Worm (Caenorhabditis elegans) whole organism, late embryonic: ENCODE data around the gene T03G6.1.

Experiments used
- C08G9.2 ChIP-seq: sonication (generic microtip); optimal IDR thresholded peaks from 2 replicates; lab custom pipeline; 2016; ENCODE audit warnings: mild to moderate bottlenecking, missing genetic modification characterization, moderate library complexity, missing compliant biosample characterization
- C38D4.7 ChIP-seq: fragments of 200-800 bp; sonication (Bioruptor generic); optimal IDR thresholded peaks from 2 replicates; lab custom pipeline; 2018; ENCODE audit warnings: mild to moderate bottlenecking, missing genetic modification characterization, moderate library complexity, missing compliant biosample characterization
- T23F11.4 ChIP-seq: fragments of 200-800 bp; sonication (Bioruptor generic); optimal IDR thresholded peaks from 2 replicates; lab custom pipeline; 2018; ENCODE audit warnings: mild to moderate bottlenecking, missing genetic modification characterization, missing compliant biosample characterization
- Y22D7AL.16 ChIP-seq: sonication (generic microtip); optimal IDR thresholded peaks from 2 replicates; lab custom pipeline; 2016; ENCODE audit warnings: missing genetic modification characterization, missing compliant biosample characterization
- ahr-1 ChIP-seq: sonication (generic microtip); optimal IDR thresholded peaks from 2 replicates; lab custom pipeline; 2016; ENCODE audit warnings: missing genetic modification characterization, missing compliant biosample characterization
- ama-1 ChIP-seq: fragments of 150-350 bp; optimal IDR thresholded peaks from 2 replicates; lab custom pipeline; 2014
- ceh-18 ChIP-seq: sonication (generic microtip); optimal IDR thresholded peaks from 2 replicates; lab custom pipeline; 2016; ENCODE audit warnings: missing genetic modification characterization, missing compliant biosample characterization
- ceh-2 ChIP-seq: sonication (generic microtip); optimal IDR thresholded peaks from 2 replicates; lab custom pipeline; 2016; ENCODE audit warnings: missing genotype, missing genetic modification characterization, missing compliant biosample characterization
- ceh-22 ChIP-seq: sonication (generic microtip); optimal IDR thresholded peaks from 2 replicates; lab custom pipeline; 2017; ENCODE audit warnings: missing biosample characterization, missing genetic modification characterization
- ceh-30 ChIP-seq: fragments of 150-350 bp; optimal IDR thresholded peaks from 2 replicates; lab custom pipeline; 2014; ENCODE audit warnings: missing biosample characterization, missing genetic modification characterization
- ceh-31 ChIP-seq: sonication (generic microtip); optimal IDR thresholded peaks from 2 replicates; lab custom pipeline; 2016; ENCODE audit warnings: missing genetic modification characterization, missing compliant biosample characterization
- ceh-34 ChIP-seq: sonication (generic microtip); optimal IDR thresholded peaks from 2 replicates; lab custom pipeline; 2016; ENCODE audit warnings: mild to moderate bottlenecking, missing genetic modification characterization, missing compliant biosample characterization
- ceh-45 ChIP-seq: fragments of 200-800 bp; sonication (Bioruptor generic); IDR thresholded peaks from 2 replicates; pipeline ENCODE4 v1.3.6; 2022; ENCODE audit warnings: missing genetic modification reagents, missing genetic modification characterization, missing compliant biosample characterization
- ceh-6 ChIP-seq: fragments of 200-800 bp; sonication (Bioruptor generic); optimal IDR thresholded peaks from 2 replicates; lab custom pipeline; 2018; ENCODE audit warnings: mild to moderate bottlenecking, missing genetic modification characterization, missing compliant biosample characterization
- elt-4 ChIP-seq: sonication (generic microtip); optimal IDR thresholded peaks from 2 replicates; lab custom pipeline; 2016; ENCODE audit warnings: missing genetic modification characterization, missing compliant biosample characterization
- fax-1 ChIP-seq: sonication (generic microtip); optimal IDR thresholded peaks from 2 replicates; lab custom pipeline; 2016; ENCODE audit warnings: missing genotype, missing genetic modification characterization, missing compliant biosample characterization
- fkh-10 ChIP-seq: fragments of 150-350 bp; optimal IDR thresholded peaks from 2 replicates; lab custom pipeline; 2014; ENCODE audit warnings: missing biosample characterization, missing genetic modification reagents, missing genetic modification characterization
- hlh-13 ChIP-seq: fragments of 200-800 bp; sonication (Bioruptor generic); optimal IDR thresholded peaks from 2 replicates; lab custom pipeline; 2018; ENCODE audit warnings: mild to moderate bottlenecking, missing genetic modification characterization, missing compliant biosample characterization
- hlh-6 ChIP-seq: sonication (generic microtip); optimal IDR thresholded peaks from 2 replicates; lab custom pipeline; 2016; ENCODE audit warnings: missing genotype, missing genetic modification characterization, missing compliant biosample characterization
- lim-6 ChIP-seq: sonication (generic microtip); optimal IDR thresholded peaks from 2 replicates; lab custom pipeline; 2016; ENCODE audit warnings: missing genetic modification characterization, missing compliant biosample characterization
- mec-3 ChIP-seq: sonication (generic microtip); optimal IDR thresholded peaks from 2 replicates; lab custom pipeline; 2016; ENCODE audit warnings: borderline replicate concordance, missing genetic modification characterization, missing compliant biosample characterization
- nfya-1 ChIP-seq: sonication (generic microtip); optimal IDR thresholded peaks from 2 replicates; lab custom pipeline; 2017; ENCODE audit warnings: missing genetic modification characterization, mild to moderate bottlenecking, missing compliant biosample characterization, antibody characterized with exemption, moderate library complexity
- nhr-11 ChIP-seq: fragments of 150-350 bp; optimal IDR thresholded peaks from 2 replicates; lab custom pipeline; 2014; ENCODE audit warnings: missing biosample characterization, missing genetic modification characterization
- npax-4 ChIP-seq: sonication (generic microtip); optimal IDR thresholded peaks from 2 replicates; lab custom pipeline; 2016; ENCODE audit warnings: missing genetic modification characterization, missing compliant biosample characterization
- odd-2 ChIP-seq: sonication (generic microtip); optimal IDR thresholded peaks from 2 replicates; lab custom pipeline; 2017; ENCODE audit warnings: antibody characterized with exemption, mild to moderate bottlenecking, missing genetic modification characterization, missing compliant biosample characterization
- pqm-1 ChIP-seq: sonication (generic microtip); optimal IDR thresholded peaks from 2 replicates; lab custom pipeline; 2016; ENCODE audit warnings: missing genetic modification characterization, missing compliant biosample characterization
- rnt-1 ChIP-seq: sonication (generic microtip); optimal IDR thresholded peaks from 2 replicates; lab custom pipeline; 2016; ENCODE audit warnings: missing genetic modification characterization, missing compliant biosample characterization
- sdc-2 ChIP-seq: sonication (generic microtip); optimal IDR thresholded peaks from 2 replicates; lab custom pipeline; 2016; ENCODE audit warnings: missing genotype, missing genetic modification characterization, missing compliant biosample characterization
- tbx-2 ChIP-seq: sonication (generic microtip); optimal IDR thresholded peaks from 2 replicates; lab custom pipeline; 2016; ENCODE audit warnings: missing genetic modification characterization, missing compliant biosample characterization
- tbx-7 ChIP-seq: sonication (generic microtip); optimal IDR thresholded peaks from 2 replicates; lab custom pipeline; 2016; ENCODE audit warnings: missing genotype, missing genetic modification characterization, missing compliant biosample characterization
- ttx-3 ChIP-seq: sonication (generic microtip); optimal IDR thresholded peaks from 2 replicates; lab custom pipeline; 2016; ENCODE audit warnings: missing genetic modification reagents, missing genetic modification characterization, missing compliant biosample characterization
- unc-42 ChIP-seq: sonication (generic microtip); optimal IDR thresholded peaks from 2 replicates; lab custom pipeline; 2016; ENCODE audit warnings: missing genotype, missing genetic modification characterization, missing compliant biosample characterization

T03G6.1 gene

ce11 chrX:2626153-2626552, 18.1 kb downstream of the T03G6.1 start:
- no peak for TF ChIP-seq sdc-2 (tag; lab: Kevin White, UChicago)
- no peak for TF ChIP-seq ceh-2 (tag; lab: Kevin White, UChicago)
- TF ChIP-seq hlh-6 (tag; lab: Kevin White, UChicago) = no peak
- no peak for TF ChIP-seq fax-1 (tag; lab: Kevin White, UChicago)
- TF ChIP-seq ceh-6 (GFP tag; lab: Kevin White, UChicago) = no peak

ce11 chrX:2632869-2633268, 24.8 kb downstream of the T03G6.1 start:
- no peak for TF ChIP-seq pqm-1 (tag; lab: Kevin White, UChicago)
- TF ChIP-seq ceh-22 (tag; lab: Kevin White, UChicago) = no peak
- no peak for TF ChIP-seq ttx-3
- TF ChIP-seq lim-6 (tag; lab: Kevin White, UChicago) = no peak
- no peak for TF ChIP-seq C38D4.7 (GFP tag; lab: Kevin White, UChicago)
- no peak for TF ChIP-seq Y22D7AL.16
- no peak for TF ChIP-seq T23F11.4 (GFP tag; lab: Kevin White, UChicago)
- TF ChIP-seq mec-3 (tag; lab: Kevin White, UChicago) = no peak
- TF ChIP-seq hlh-6 (tag; lab: Kevin White, UChicago) = no peak

ce11 chrX:2640556-2640955, 32.5 kb downstream of the T03G6.1 start:
- no peak for TF ChIP-seq ceh-2 (tag; lab: Kevin White, UChicago)
- TF ChIP-seq unc-42 (tag; lab: Kevin White, UChicago) = peak; percentile 41
- no peak for TF ChIP-seq nhr-11

ce11 chrX:2641094-2641493, 33.1 kb downstream of the T03G6.1 start:
- TF ChIP-seq ceh-34 (tag; lab: Kevin White, UChicago) = no peak
- no peak for TF ChIP-seq C08G9.2 (tag; lab: Kevin White, UChicago)
- no peak for TF ChIP-seq ceh-45 (GFP tag; lab: Robert Waterston, UW)
- no peak for TF ChIP-seq rnt-1 (tag; lab: Kevin White, UChicago)
- no peak for TF ChIP-seq Y22D7AL.16
- TF ChIP-seq hlh-13 (GFP tag; lab: Kevin White, UChicago) = no peak
- TF ChIP-seq odd-2 = no peak
- TF ChIP-seq ahr-1 = no peak
- TF ChIP-seq fkh-10 (GFP tag; lab: Kevin White, UChicago) = no peak
- no peak for TF ChIP-seq ceh-30 (tag; lab: Kevin White, UChicago)
- TF ChIP-seq nfya-1 (tag; lab: Kevin White, UChicago) = no peak
- no peak for TF ChIP-seq ceh-18

ce11 chrX:2654334-2654733, 46.3 kb downstream of the T03G6.1 start:
- no peak for TF ChIP-seq ceh-30 (tag; lab: Kevin White, UChicago)
- TF ChIP-seq tbx-7 = no peak
- TF ChIP-seq elt-4 (tag; lab: Kevin White, UChicago) = no peak
- no peak for TF ChIP-seq tbx-2 (tag; lab: Kevin White, UChicago)
- TF ChIP-seq hlh-6 (tag; lab: Kevin White, UChicago) = no peak
- no peak for TF ChIP-seq Y22D7AL.16
- peak; percentile 35 for TF ChIP-seq ceh-31 (tag; lab: Kevin White, UChicago)
- TF ChIP-seq unc-42 (tag; lab: Kevin White, UChicago) = peak; percentile 10
- TF ChIP-seq npax-4 (tag; lab: Kevin White, UChicago) = no peak
- no peak for TF ChIP-seq ama-1 (lab: Kevin White, UChicago)
